Fruit fly (Drosophila melanogaster) whole organism, wandering third instar larva: ENCODE results near the gene dnk.
A peak's percentile ranks its signal among the peaks of the same experiment; 100 is the strongest.

Source experiments
- Abd-B ChIP-seq: fragments of >200 bp; optimal IDR thresholded peaks from 2 replicates; lab custom pipeline; 2017; ENCODE audit warnings: missing biosample characterization, missing genetic modification characterization
- CG32264 ChIP-seq: fragments of 200-800 bp; sonication (Bioruptor generic); optimal IDR thresholded peaks from 2 replicates; lab custom pipeline; 2016; ENCODE audit warnings: missing biosample characterization, missing genetic modification characterization
- Dfd ChIP-seq: fragments of >200 bp; optimal IDR thresholded peaks from 2 replicates; lab custom pipeline; 2017; ENCODE audit warnings: missing biosample characterization, missing genetic modification characterization
- Hr78 ChIP-seq: fragments of >200 bp; optimal IDR thresholded peaks from 2 replicates; lab custom pipeline; 2017; ENCODE audit warnings: missing biosample characterization, missing genetic modification characterization
- N ChIP-seq: fragments of >200 bp; optimal IDR thresholded peaks from 2 replicates; lab custom pipeline; 2018; ENCODE audit warnings: missing biosample characterization, missing external identifiers, missing genetic modification characterization
- Rel ChIP-seq, 2 experiments: fragments of 200-800 bp; sonication (Bioruptor generic) in 1 of 2; optimal IDR thresholded peaks; 2 replicates in 1 of 2; 3 replicates in 1 of 2; lab custom pipeline; 2016 to 2019; ENCODE audit warnings: mild to moderate bottlenecking in 2 of 2, missing biosample characterization in 2 of 2, missing genetic modification characterization in 2 of 2, moderate library complexity in 1 of 2
- Sp1 ChIP-seq: fragments of 200-800 bp; sonication (Bioruptor generic); optimal IDR thresholded peaks from 3 replicates; lab custom pipeline; 2019; ENCODE audit warnings: missing biosample characterization, mild to moderate bottlenecking, missing genetic modification characterization, moderate library complexity
- lola ChIP-seq: fragments of >200 bp; optimal IDR thresholded peaks from 2 replicates; lab custom pipeline; 2017; ENCODE audit warnings: missing biosample characterization, missing genetic modification characterization
- sage ChIP-seq: fragments of 200-800 bp; sonication (Bioruptor generic); optimal IDR thresholded peaks from 2 replicates; lab custom pipeline; 2016; ENCODE audit warnings: missing biosample characterization, mild to moderate bottlenecking, missing genetic modification characterization

- TF ChIP-seq sage (GFP tag; lab: Kevin White, UChicago) (no peak), N (GFP tag; lab: Kevin White, UChicago) (no peak), Rel (GFP tag; optimal IDR thresholded peaks at IDR 0.05; lab: Kevin White, UChicago) (no peak), Rel (tag; optimal IDR thresholded peaks at IDR 0.05; lab: Kevin White, UChicago) (peak; percentile 39), Sp1 (GFP tag; lab: Kevin White, UChicago) (peak; percentile 55), lola (GFP tag; lab: Kevin White, UChicago) (no peak), Dfd (GFP tag; lab: Kevin White, UChicago) (no peak), Abd-B (no peak), CG32264 (no peak), Hr78 (GFP tag; lab: Kevin White, UChicago) (no peak)
Measured at dm6 chr3R:19028758-19029157, 48.0 kb downstream of the dnk start, which contains the start of the genes GatA and P5cr.
